Worm (Caenorhabditis elegans): ENCODE measurements around the gene ZK721.3.

ZK721.3 gene

ce11 chrX:8784234-8784633 lies at the start of gene ZK721.3:
ZK721.3 (plus strand) TSS chrX:8784534.
- TF ChIP-seq ceh-14 (tag; optimal IDR thresholded peaks at IDR 0.05) (no peak), dmd-4 (tag; optimal IDR thresholded peaks at IDR 0.05; ENCODE audit: borderline replicate concordance) (no peak), ttx-3 (tag; optimal IDR thresholded peaks at IDR 0.05) (no peak), F13H6.1 (tag; optimal IDR thresholded peaks at IDR 0.05) (no peak), K02D7.2 (tag; optimal IDR thresholded peaks at IDR 0.05) (no peak), ceh-18 (tag; optimal IDR thresholded peaks at IDR 0.05) (no peak), odd-2 (tag; optimal IDR thresholded peaks at IDR 0.05) (no peak), nhr-11 (tag; optimal IDR thresholded peaks at IDR 0.05) (no peak), ztf-16 (tag; optimal IDR thresholded peaks at IDR 0.05) (no peak), ceh-48 (tag; optimal IDR thresholded peaks at IDR 0.05) (no peak), Y22D7AL.16 (tag; optimal IDR thresholded peaks at IDR 0.05) (no peak), hlh-13 (GFP tag; optimal IDR thresholded peaks at IDR 0.05) (no peak), ceh-19 (GFP tag; optimal IDR thresholded peaks at IDR 0.05) (no peak), lim-6 (tag; optimal IDR thresholded peaks at IDR 0.05) (no peak), pag-3 (tag; optimal IDR thresholded peaks at IDR 0.05; ENCODE audit: borderline replicate concordance) (no peak), nhr-232 (tag; optimal IDR thresholded peaks at IDR 0.05) (no peak), pros-1 (tag; optimal IDR thresholded peaks at IDR 0.05) (no peak), ceh-31 (tag; optimal IDR thresholded peaks at IDR 0.05) (no peak), ceh-34 (tag; optimal IDR thresholded peaks at IDR 0.05) (no peak)

DNA sequence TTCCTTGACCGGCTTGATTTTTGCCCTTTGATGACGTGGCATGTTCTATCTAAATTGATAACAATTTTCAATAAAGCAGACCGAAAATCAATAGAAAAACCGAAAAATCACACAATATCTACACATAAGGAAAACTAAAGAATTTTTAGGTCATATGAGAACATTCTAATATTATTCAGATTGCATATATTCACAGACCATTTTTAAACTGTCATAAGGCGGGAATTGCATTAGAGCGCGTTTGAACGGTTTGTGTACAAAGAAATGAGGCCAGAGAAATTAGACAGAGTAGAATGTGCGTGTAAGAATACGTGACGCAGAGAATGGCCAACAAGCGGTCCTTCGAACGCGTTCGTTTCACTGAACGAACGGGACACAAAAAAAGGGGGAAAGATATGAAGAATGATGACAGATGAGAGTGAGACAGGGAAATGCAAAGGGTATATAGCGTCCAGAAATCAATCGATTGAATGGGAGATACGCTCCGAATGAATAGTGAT lies 47.3 kb upstream of the ZK721.3 start, which contains the start of gene M02D8.3:
TSS of gene M02D8.3 (minus strand) at position 51 of the 500 bp plus-strand sequence.
- TF ChIP-seq ceh-30 (tag; optimal IDR thresholded peaks at IDR 0.05): no peak
- TF ChIP-seq ceh-34 (tag; optimal IDR thresholded peaks at IDR 0.05): peak; percentile 8
- TF ChIP-seq ceh-14 (tag; optimal IDR thresholded peaks at IDR 0.05): no peak
- TF ChIP-seq fkh-6 (tag; optimal IDR thresholded peaks at IDR 0.05): no peak
- peak; percentile 84 for TF ChIP-seq hlh-30 (tag; optimal IDR thresholded peaks at IDR 0.05; ENCODE audit: insufficient read depth)
- peak; percentile 22 for TF ChIP-seq pha-4 (tag; optimal IDR thresholded peaks at IDR 0.05)
- TF ChIP-seq ceh-45 (GFP tag; IDR thresholded peaks at IDR 0.05): no peak
- TF ChIP-seq tbx-2 (tag; optimal IDR thresholded peaks at IDR 0.05): no peak
- no peak for TF ChIP-seq fax-1 (tag; optimal IDR thresholded peaks at IDR 0.05)
- TF ChIP-seq ceh-48 (tag; optimal IDR thresholded peaks at IDR 0.05): no peak
- TF ChIP-seq dve-1 (tag; optimal IDR thresholded peaks at IDR 0.05): no peak
- TF ChIP-seq unc-55 (GFP tag; optimal IDR thresholded peaks at IDR 0.05): peak; percentile 87
- no peak for TF ChIP-seq pha-2 (tag; optimal IDR thresholded peaks at IDR 0.05)
- no peak for TF ChIP-seq hlh-15 (tag; optimal IDR thresholded peaks at IDR 0.05)
- no peak for TF ChIP-seq sox-4 (tag; optimal IDR thresholded peaks at IDR 0.05)
- no peak for TF ChIP-seq sox-2 (GFP tag; IDR thresholded peaks at IDR 0.05)
- peak; percentile 7 for TF ChIP-seq elt-2 (tag; optimal IDR thresholded peaks at IDR 0.05)
- TF ChIP-seq nfya-1 (tag; optimal IDR thresholded peaks at IDR 0.05): peak; percentile 55
- no peak for TF ChIP-seq fkh-10 (GFP tag; optimal IDR thresholded peaks at IDR 0.05)
- no peak for TF ChIP-seq K02D7.2 (tag; optimal IDR thresholded peaks at IDR 0.05)
- TF ChIP-seq pros-1 (tag; optimal IDR thresholded peaks at IDR 0.05): no peak
- TF ChIP-seq ceh-22 (tag; optimal IDR thresholded peaks at IDR 0.05): no peak
- peak; percentile 2 for TF ChIP-seq unc-42 (tag; optimal IDR thresholded peaks at IDR 0.05)
- no peak for TF ChIP-seq elt-4 (tag; optimal IDR thresholded peaks at IDR 0.05)
- peak; percentile 60 for TF ChIP-seq sdc-2 (tag; optimal IDR thresholded peaks at IDR 0.05)
- peak; percentile 50 for TF ChIP-seq ceh-31 (tag; optimal IDR thresholded peaks at IDR 0.05)
- no peak for TF ChIP-seq tbx-7 (tag; optimal IDR thresholded peaks at IDR 0.05)
- TF ChIP-seq unc-86 (tag; optimal IDR thresholded peaks at IDR 0.05): peak; percentile 53
- peak; percentile 60 for TF ChIP-seq ref-2 (tag; optimal IDR thresholded peaks at IDR 0.05)
- no peak for TF ChIP-seq unc-3 (GFP tag; conservative IDR thresholded peaks at IDR 0.05)
- no peak for TF ChIP-seq unc-3 (tag; optimal IDR thresholded peaks at IDR 0.05)
- TF ChIP-seq ceh-2 (tag; optimal IDR thresholded peaks at IDR 0.05): no peak

All from whole organism, late embryonic.